Worm (Caenorhabditis elegans): ENCODE data around the gene clec-35.

DNA sequence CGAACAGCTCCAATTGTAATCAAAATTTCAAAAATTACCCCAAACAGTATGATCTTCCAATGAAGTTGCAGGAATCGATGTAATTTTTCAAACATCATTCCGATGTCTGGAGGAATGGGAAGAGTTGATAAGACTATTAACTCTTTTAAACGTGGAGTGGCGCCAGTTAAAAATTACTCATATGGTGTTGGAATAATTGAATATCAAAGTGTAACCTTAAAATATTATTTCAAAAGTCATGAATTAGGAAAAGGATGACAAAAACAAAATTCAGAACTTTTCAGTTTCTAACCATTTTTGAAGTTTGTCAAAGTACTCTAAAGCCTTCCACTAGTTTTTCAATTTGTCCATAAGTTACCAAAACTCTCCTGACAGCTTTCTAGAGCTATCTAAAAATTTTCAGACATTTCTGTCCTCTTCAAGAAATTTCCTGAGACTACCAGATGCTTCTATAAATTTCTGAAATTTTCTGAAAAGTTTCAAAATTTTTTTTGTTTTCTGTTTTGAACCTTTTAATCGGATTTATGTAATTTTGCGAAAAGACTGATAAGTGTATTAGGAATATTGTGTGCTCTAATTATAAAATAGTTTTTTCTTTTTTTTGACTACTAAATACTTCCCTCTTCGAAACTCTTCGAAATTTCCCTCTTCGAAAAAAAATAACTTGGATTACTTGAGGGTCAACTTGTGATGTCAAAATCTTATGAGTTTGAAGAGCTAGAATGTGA, at the start of gene clec-35, which contains the start of gene clec-27:
- TF ChIP-seq lin-13 (GFP tag; optimal IDR thresholded peaks at IDR 0.05): no peak
- TF ChIP-seq mab-5 (tag; optimal IDR thresholded peaks at IDR 0.05): no peak
- TF ChIP-seq nhr-21 (tag; optimal IDR thresholded peaks at IDR 0.05): no peak
- no peak for TF ChIP-seq mdl-1 (tag; optimal IDR thresholded peaks at IDR 0.05)
- no peak for TF ChIP-seq ZK546.5 (tag; optimal IDR thresholded peaks at IDR 0.05)
- TF ChIP-seq snpc-4 (tag; optimal IDR thresholded peaks at IDR 0.05): no peak
- no peak for TF ChIP-seq blmp-1 (tag; optimal IDR thresholded peaks at IDR 0.05; ENCODE audit: insufficient read depth)
- TF ChIP-seq nhr-12 (tag; optimal IDR thresholded peaks at IDR 0.05): no peak
- no peak for TF ChIP-seq ama-1 (optimal IDR thresholded peaks at IDR 0.05)
- TF ChIP-seq unc-39 (tag; optimal IDR thresholded peaks at IDR 0.05): no peak
- TF ChIP-seq sma-3 (GFP tag; optimal IDR thresholded peaks at IDR 0.05): no peak
- no peak for TF ChIP-seq lin-39 (tag; optimal IDR thresholded peaks at IDR 0.05)
- TF ChIP-seq nhr-11 (tag; optimal IDR thresholded peaks at IDR 0.05): no peak

Measured in whole organism, L2 larva.